Worm (Caenorhabditis elegans): ENCODE measurements around the gene F49E10.2.

F49E10.2 gene

ce11 chrX:5841060-5841642, 49.0 kb upstream of the F49E10.2 start, which contains the start of gene puf-9 (continued):
- TF ChIP-seq cey-2 (tag; optimal IDR thresholded peaks at IDR 0.05; ENCODE audit: borderline replicate concordance, insufficient read depth) (peak; percentile 90), egl-27 (tag; optimal IDR thresholded peaks at IDR 0.05) (no peak), daf-8 (GFP tag; IDR thresholded peaks at IDR 0.05) (no peak), D1046.2 (GFP tag; IDR thresholded peaks at IDR 0.05) (peak; percentile 90; the same call in 1 of the 2 replicates), nhr-6 (tag; optimal IDR thresholded peaks at IDR 0.05) (peak; percentile 100), unc-130 (GFP tag; optimal IDR thresholded peaks at IDR 0.05) (no peak), F37D6.2 (tag; optimal IDR thresholded peaks at IDR 0.05) (peak; percentile 96), daf-19 (GFP tag; conservative IDR thresholded peaks at IDR 0.05) (no peak), gei-8 (GFP tag; optimal IDR thresholded peaks at IDR 0.05) (peak; percentile 94), fos-1 (tag; optimal IDR thresholded peaks at IDR 0.05) (peak; percentile 79), ceh-28 (tag; optimal IDR thresholded peaks at IDR 0.05) (peak; percentile 1), dmd-8 (GFP tag; IDR thresholded peaks at IDR 0.05) (0 out of 2 replicates have a peak, but pooled peaks have one; percentile 45), ceh-32 (tag; optimal IDR thresholded peaks at IDR 0.05; ENCODE audit: poor library complexity) (peak; percentile 80), dmd-6 (GFP tag; IDR thresholded peaks at IDR 0.05) (peak; percentile 100), ztf-7 (tag; optimal IDR thresholded peaks at IDR 0.05) (peak; percentile 91), lin-13 (GFP tag; optimal IDR thresholded peaks at IDR 0.05) (peak; percentile 99), nhr-76 (tag; optimal IDR thresholded peaks at IDR 0.05) (peak; percentile 78), snpc-4 (tag; optimal IDR thresholded peaks at IDR 0.05) (peak; percentile 30), unc-62 (GFP tag; optimal IDR thresholded peaks at IDR 0.05 in 1 of 2) (peak; percentile 41 to 100), unc-62 (tag; optimal IDR thresholded peaks at IDR 0.05) (peak; percentile 25), zag-1 (tag; optimal IDR thresholded peaks at IDR 0.05) (peak; percentile 78), F49E8.2 (tag; optimal IDR thresholded peaks at IDR 0.05; ENCODE audit: borderline replicate concordance) (no peak), mxl-3 (GFP tag; optimal IDR thresholded peaks at IDR 0.05) (peak; percentile 99), hif-1 (tag; optimal IDR thresholded peaks at IDR 0.05) (peak; percentile 75 to 96), lin-38 (GFP tag; IDR thresholded peaks at IDR 0.05) (peak; percentile 99), vab-7 (GFP tag; IDR thresholded peaks at IDR 0.05) (peak; percentile 78), aha-1 (tag) (peak; percentile 100), lin-15B (tag; optimal IDR thresholded peaks at IDR 0.05) (peak; percentile 88), lin-1 (GFP tag; IDR thresholded peaks at IDR 0.05) (peak; percentile 98), rbr-2 (tag; optimal IDR thresholded peaks at IDR 0.05) (peak; percentile 98), php-3 (GFP tag; IDR thresholded peaks at IDR 0.05) (peak; percentile 94), spr-1 (tag; optimal IDR thresholded peaks at IDR 0.05) (peak; percentile 92), duxl-1 (tag; optimal IDR thresholded peaks at IDR 0.05; ENCODE audit: poor library complexity) (peak; percentile 74), nhr-25 (tag; optimal IDR thresholded peaks at IDR 0.05; ENCODE audit: borderline replicate concordance, insufficient read depth) (peak; percentile 97), ceh-20 (GFP tag; IDR thresholded peaks at IDR 0.05) (peak; percentile 98), pqm-1 (tag; optimal IDR thresholded peaks at IDR 0.05) (peak; percentile 89), mdl-1 (tag; optimal IDR thresholded peaks at IDR 0.05) (peak; percentile 95 to 99), nhr-28 (tag; optimal IDR thresholded peaks at IDR 0.05) (peak; percentile 100), lsy-2 (tag; optimal IDR thresholded peaks at IDR 0.05) (peak; percentile 92 to 97), zfp-3 (GFP tag; conservative IDR thresholded peaks at IDR 0.05) (peak; percentile 95), lim-7 (GFP tag; IDR thresholded peaks at IDR 0.05) (peak; percentile 53; the same call in 1 of the 2 replicates), F44E2.7 (GFP tag; IDR thresholded peaks at IDR 0.05) (no peak), dmd-9 (GFP tag; IDR thresholded peaks at IDR 0.05) (peak; percentile 93), tra-1 (GFP tag; IDR thresholded peaks at IDR 0.05) (peak; percentile 99), spr-3 (GFP tag; optimal IDR thresholded peaks at IDR 0.05) (peak; percentile 86), skn-1 (tag; optimal IDR thresholded peaks at IDR 0.05) (peak; percentile 81), nhr-111 (GFP tag; optimal IDR thresholded peaks at IDR 0.05) (peak; percentile 72), fkh-10 (GFP tag; optimal IDR thresholded peaks at IDR 0.05) (peak; percentile 99), daf-16 (GFP tag; optimal IDR thresholded peaks at IDR 0.05) (peak; percentile 76 to 94), daf-16 (tag; optimal IDR thresholded peaks at IDR 0.05) (peak; percentile 98), lin-39 (tag; optimal IDR thresholded peaks at IDR 0.05) (no peak)
